Worm (Caenorhabditis elegans): ENCODE data around the gene nhr-138.
A peak's percentile ranks its signal among the peaks of the same experiment; 100 is the strongest.

nhr-138 gene

DNA sequence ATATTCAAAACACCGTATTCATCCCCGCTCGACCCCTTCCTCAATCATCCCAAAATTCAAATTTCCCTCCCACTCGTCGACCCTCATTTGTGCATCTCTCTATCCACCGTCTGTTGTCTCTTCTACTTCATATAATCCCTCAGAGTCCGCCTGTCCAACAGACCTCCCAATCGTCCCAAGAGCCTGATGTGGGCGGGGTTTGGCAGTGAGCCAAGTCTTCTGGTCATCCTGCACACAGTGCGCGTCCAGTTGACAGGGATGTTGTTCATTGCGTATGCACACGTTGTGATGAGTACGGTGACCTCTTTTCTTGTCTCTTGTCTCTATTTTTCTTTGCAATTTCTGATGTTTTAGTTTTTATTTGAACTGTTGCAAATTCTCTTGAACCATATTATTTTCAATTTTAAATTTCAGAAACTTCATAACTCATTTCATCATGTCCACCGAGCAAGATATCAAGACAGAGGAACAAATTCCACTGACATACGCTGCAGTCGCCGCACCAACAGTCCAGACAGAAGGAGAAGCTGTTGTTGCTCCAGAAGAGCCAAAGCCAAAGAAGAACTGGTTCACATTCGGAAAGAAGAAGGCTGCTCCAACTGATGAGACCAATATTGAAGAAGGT lies 47.2 kb downstream of the nhr-138 start, which contains the start of gene cav-1 (continued):
- TF ChIP-seq pat-9 (tag; optimal IDR thresholded peaks at IDR 0.05) (no peak), fkh-10 (GFP tag; optimal IDR thresholded peaks at IDR 0.05) (no peak), C38D4.7 (GFP tag; optimal IDR thresholded peaks at IDR 0.05) (no peak), ztf-16 (tag; optimal IDR thresholded peaks at IDR 0.05) (no peak), ama-1 (optimal IDR thresholded peaks at IDR 0.05) (peak; percentile 58), dve-1 (tag; optimal IDR thresholded peaks at IDR 0.05) (no peak), hlh-8 (tag; optimal IDR thresholded peaks at IDR 0.05) (no peak), sox-4 (tag; optimal IDR thresholded peaks at IDR 0.05) (no peak), tbx-2 (tag; optimal IDR thresholded peaks at IDR 0.05) (peak; percentile 31)

DNA sequence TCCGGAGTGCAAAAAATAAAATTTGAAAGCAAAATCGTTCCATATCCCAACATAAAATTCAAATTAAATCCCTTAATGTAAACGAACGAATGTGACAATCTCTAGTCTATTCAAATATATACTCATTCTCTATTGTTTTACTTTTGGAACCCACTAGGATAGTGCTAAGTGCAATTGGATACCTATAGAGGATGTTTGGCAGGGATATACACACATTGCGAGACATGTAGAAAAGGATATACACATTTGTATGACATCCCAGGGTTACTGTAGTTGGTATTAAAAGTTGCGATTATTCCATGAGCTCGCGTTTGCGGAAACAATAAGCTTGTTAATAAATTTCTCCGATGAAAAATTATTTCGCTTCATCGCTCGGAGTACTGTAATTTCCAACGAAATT lies 48.4 kb downstream of the nhr-138 start:
- TF ChIP-seq ama-1 (optimal IDR thresholded peaks at IDR 0.05) (peak; percentile 88), K09A11.1 (tag; optimal IDR thresholded peaks at IDR 0.05; ENCODE audit: insufficient read depth) (no peak), sox-2 (GFP tag; IDR thresholded peaks at IDR 0.05) (peak; percentile 15; the same call in 1 of the 2 replicates), ceh-9 (tag; optimal IDR thresholded peaks at IDR 0.05) (no peak), ceh-18 (tag; optimal IDR thresholded peaks at IDR 0.05) (no peak), ahr-1 (tag; optimal IDR thresholded peaks at IDR 0.05) (no peak), C38D4.7 (GFP tag; optimal IDR thresholded peaks at IDR 0.05) (no peak), pros-1 (tag; optimal IDR thresholded peaks at IDR 0.05) (no peak), pha-2 (tag; optimal IDR thresholded peaks at IDR 0.05) (peak; percentile 3), ceh-24 (tag; optimal IDR thresholded peaks at IDR 0.05) (no peak), T23F11.4 (GFP tag; optimal IDR thresholded peaks at IDR 0.05) (no peak), hlh-13 (GFP tag; optimal IDR thresholded peaks at IDR 0.05) (no peak), dve-1 (tag; optimal IDR thresholded peaks at IDR 0.05) (no peak), eyg-1 (tag; optimal IDR thresholded peaks at IDR 0.05) (no peak), nfya-1 (tag; optimal IDR thresholded peaks at IDR 0.05) (no peak), C08G9.2 (tag; optimal IDR thresholded peaks at IDR 0.05) (no peak), ceh-34 (tag; optimal IDR thresholded peaks at IDR 0.05) (peak; percentile 35), nhr-11 (tag; optimal IDR thresholded peaks at IDR 0.05) (no peak), madf-2 (tag; optimal IDR thresholded peaks at IDR 0.05) (no peak), ttx-3 (tag; optimal IDR thresholded peaks at IDR 0.05) (no peak)

DNA sequence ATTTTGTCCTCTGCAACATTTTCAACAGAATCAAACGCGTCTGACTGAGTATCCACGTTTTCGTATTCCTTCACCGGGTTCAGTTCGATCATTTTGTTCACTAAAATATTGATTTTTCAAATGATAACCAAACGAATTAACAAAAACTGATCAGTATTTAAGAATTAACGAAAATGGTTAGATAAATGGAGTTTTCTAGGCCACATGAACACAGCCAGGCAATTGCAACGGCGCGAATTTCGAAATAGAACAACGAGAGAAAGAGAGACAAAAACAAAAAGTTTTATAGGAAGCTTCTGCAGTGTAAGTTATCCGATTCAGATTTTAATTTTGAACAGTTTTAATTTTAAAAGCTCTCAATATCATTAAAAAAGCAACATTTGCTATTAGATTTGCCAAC lies 52.5 kb downstream of the nhr-138 start, which contains the start of gene sna-2:
Gene sna-2 (minus strand): TSS at position 100 of the 400 bp plus-strand sequence.
- no peak for TF ChIP-seq hlh-8 (tag; optimal IDR thresholded peaks at IDR 0.05)
- TF ChIP-seq fax-1 (tag; optimal IDR thresholded peaks at IDR 0.05), result no peak
- TF ChIP-seq ceh-31 (tag; optimal IDR thresholded peaks at IDR 0.05), result peak; percentile 92
- TF ChIP-seq rnt-1 (tag; optimal IDR thresholded peaks at IDR 0.05), result peak; percentile 50
- TF ChIP-seq ceh-2 (tag; optimal IDR thresholded peaks at IDR 0.05), result peak; percentile 69
- peak; percentile 37 for TF ChIP-seq tbx-7 (tag; optimal IDR thresholded peaks at IDR 0.05)
- TF ChIP-seq nfya-1 (tag; optimal IDR thresholded peaks at IDR 0.05), result peak; percentile 20
- TF ChIP-seq unc-55 (GFP tag; optimal IDR thresholded peaks at IDR 0.05), result no peak
- TF ChIP-seq unc-42 (tag; optimal IDR thresholded peaks at IDR 0.05), result peak; percentile 54
- no peak for TF ChIP-seq syd-9 (tag; optimal IDR thresholded peaks at IDR 0.05)
- no peak for TF ChIP-seq nhr-11 (tag; optimal IDR thresholded peaks at IDR 0.05)
- no peak for TF ChIP-seq zip-5 (tag; optimal IDR thresholded peaks at IDR 0.05)
- peak; percentile 83 for TF ChIP-seq C08G9.2 (tag; optimal IDR thresholded peaks at IDR 0.05)
- TF ChIP-seq tbx-2 (tag; optimal IDR thresholded peaks at IDR 0.05), result peak; percentile 45
- TF ChIP-seq ets-4 (tag; optimal IDR thresholded peaks at IDR 0.05), result peak; percentile 66
- no peak for TF ChIP-seq fkh-10 (GFP tag; optimal IDR thresholded peaks at IDR 0.05)

ce11 chrIV:9778016-9778415 lies 53.0 kb downstream of the nhr-138 start, which contains the start of gene T13F2.6:
TSS of gene T13F2.6 (plus strand) at chrIV:9778321.
- TF ChIP-seq ceh-2 (tag; optimal IDR thresholded peaks at IDR 0.05), result no peak

Measured in whole organism, late embryonic.